Worm (Caenorhabditis elegans) whole organism, midembryonic: ENCODE measurements around the gene dnj-9.
A peak's percentile ranks its signal among the peaks of the same experiment; 100 is the strongest.
"Not testable (repeated sequence)": the region's sequence is repeated elsewhere in the genome, so short reads cannot be mapped to it uniquely, and the experiment has no call there.

ENCODE experiments used
- T22C8.4 ChIP-seq: fragments of 200-800 bp; sonication (Bioruptor generic); IDR thresholded peaks from 2 replicates; pipeline ENCODE4 v1.3.6; 2022; ENCODE audit warnings: missing genetic modification characterization, missing compliant biosample characterization
- cog-1 ChIP-seq: sonication (generic microtip); optimal IDR thresholded peaks from 2 replicates; lab custom pipeline; 2016; ENCODE audit warnings: missing genetic modification characterization, missing compliant biosample characterization
- flt-1 ChIP-seq: fragments of 200-800 bp; sonication (Bioruptor generic); IDR thresholded peaks from 2 replicates; pipeline ENCODE4 v1.3.6; 2022; ENCODE audit warnings: missing genetic modification characterization, missing compliant biosample characterization
- klf-2 ChIP-seq: fragments of 200-800 bp; sonication (Bioruptor generic); conservative IDR thresholded peaks from 2 replicates; pipeline ENCODE4 v1.3.6; 2022; ENCODE audit warnings: missing genetic modification reagents, missing genetic modification characterization, missing compliant biosample characterization
- med-1 ChIP-seq: sonication (generic microtip); optimal IDR thresholded peaks from 2 replicates; lab custom pipeline; 2017; ENCODE audit warnings: missing genetic modification characterization, mild to moderate bottlenecking, missing compliant biosample characterization, antibody characterized with exemption, missing genetic modification reagents; ENCODE audit not compliant: insufficient read depth
- ref-1 ChIP-seq: fragments of 200-800 bp; sonication (Bioruptor generic); conservative IDR thresholded peaks from 2 replicates; pipeline ENCODE4 v1.3.6; 2022; ENCODE audit warnings: missing genetic modification reagents, missing genetic modification characterization, missing compliant biosample characterization
- tab-1 ChIP-seq: fragments of 200-800 bp; sonication (Bioruptor generic); IDR thresholded peaks from 2 replicates; pipeline ENCODE4 v1.3.6; 2022; ENCODE audit warnings: missing genetic modification characterization, missing compliant biosample characterization
- ztf-23 ChIP-seq: fragments of 200-800 bp; sonication (Bioruptor generic); IDR thresholded peaks from 2 replicates; pipeline ENCODE4 v1.3.6; 2022; ENCODE audit warnings: missing genetic modification reagents, missing genetic modification characterization, missing compliant biosample characterization
- ztf-29 ChIP-seq: fragments of 200-800 bp; sonication (Bioruptor generic); IDR thresholded peaks from 2 replicates; pipeline ENCODE4 v1.3.6; 2022; ENCODE audit warnings: missing genetic modification reagents, missing genetic modification characterization, missing compliant biosample characterization

The dnj-9 gene

DNA sequence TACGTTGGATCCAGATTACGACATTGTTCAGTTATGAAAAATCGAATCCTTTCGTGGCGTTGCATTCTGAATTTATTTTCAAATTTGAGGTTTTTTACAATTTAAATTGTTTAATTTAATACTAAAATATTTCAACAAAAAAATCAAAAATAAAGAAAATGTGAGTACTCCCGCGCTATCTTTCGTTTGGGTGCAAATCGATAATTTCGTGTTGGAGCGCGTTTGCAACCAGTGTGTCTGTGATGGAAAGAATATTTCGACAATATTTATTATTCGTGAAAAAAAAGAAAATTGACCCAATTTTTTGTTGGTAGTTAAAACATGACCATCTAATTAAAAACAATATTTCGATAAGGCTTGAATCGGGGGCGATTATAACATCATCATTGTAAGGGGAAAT is 50.2 kb downstream of the dnj-9 start, which contains the start of gene R05F9.9:
TSS of gene R05F9.9 (minus strand) at position 66 of the 400 bp plus-strand sequence.
- TF ChIP-seq cog-1 (tag; lab: Kevin White, UChicago) (no peak), T22C8.4 (peak; percentile 80), tab-1 (no peak), klf-2 (no peak)

DNA sequence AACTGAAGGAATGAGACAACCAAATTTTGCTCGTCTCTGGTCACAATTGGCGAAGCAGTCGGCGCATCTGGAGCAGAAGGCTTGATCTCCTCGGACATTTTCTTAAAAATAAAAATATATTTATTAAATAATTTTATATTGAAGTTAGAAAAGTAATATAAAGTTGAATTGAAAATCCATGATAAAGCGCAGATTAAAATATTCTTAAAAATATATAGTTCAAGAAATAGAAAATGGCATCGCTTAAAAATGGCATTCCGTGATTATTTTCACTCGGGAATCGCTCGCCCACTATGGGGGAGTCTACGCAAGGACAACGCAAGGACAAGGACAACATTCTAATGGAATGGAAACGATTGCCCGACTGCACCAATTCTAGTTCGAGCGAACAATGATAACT is 51.8 kb downstream of the dnj-9 start, which contains the start of gene sgt-1:
TSS of gene sgt-1 (minus strand) at position 101 of the 400 bp plus-strand sequence.
- not testable (repeated sequence) for TF ChIP-seq klf-2; ztf-29; ztf-23 (GFP tag; lab: Robert Waterston, UW)

DNA sequence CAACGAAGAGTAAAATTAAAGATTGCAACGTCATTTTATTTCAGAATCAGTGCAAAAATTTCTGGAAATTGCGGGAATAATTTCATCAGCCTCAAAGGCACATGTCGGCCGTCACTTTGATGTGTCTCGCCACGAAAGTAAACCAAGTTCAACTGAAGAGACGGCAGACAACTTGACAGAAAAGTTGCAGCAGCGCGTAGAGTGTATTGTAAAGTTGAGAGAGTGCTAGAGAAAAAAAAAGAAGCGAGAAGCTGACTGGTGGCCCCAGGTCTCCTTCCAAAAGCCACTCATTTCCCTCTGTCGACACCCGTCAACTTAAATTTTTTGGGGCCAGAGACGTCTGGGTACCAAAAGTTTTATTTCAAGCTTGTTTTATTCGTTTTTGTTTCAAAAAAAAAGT is 52.4 kb downstream of the dnj-9 start:
- TF ChIP-seq flt-1 (GFP tag; lab: Robert Waterston, UW) (0 out of 2 replicates have a peak, but pooled peaks have one; percentile 7), ztf-23 (GFP tag; lab: Robert Waterston, UW) (no peak), ztf-29 (peak; percentile 57; the same call in 1 of the 2 replicates), T22C8.4 (no peak), ref-1 (GFP tag; lab: Robert Waterston, UW) (no peak), tab-1 (no peak), klf-2 (no peak), cog-1 (tag; lab: Kevin White, UChicago) (no peak)

DNA sequence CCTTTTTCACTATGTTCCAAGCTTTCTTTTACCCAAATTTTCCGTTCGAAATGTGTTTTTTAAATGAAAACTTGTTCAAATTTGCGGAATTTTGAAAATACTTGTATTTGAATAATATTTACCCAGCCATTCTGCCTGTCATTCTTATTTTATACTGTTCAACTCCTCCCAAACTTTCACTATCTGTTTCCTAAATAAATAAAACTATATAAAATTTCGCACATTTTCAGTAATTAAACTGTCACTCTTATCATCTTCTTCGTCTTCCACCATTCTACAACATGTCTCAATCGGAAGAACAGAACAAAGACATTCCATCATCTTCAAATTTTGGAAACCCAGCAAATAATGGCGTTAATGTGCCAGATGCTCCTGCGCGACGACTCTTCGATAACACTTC is 52.9 kb downstream of the dnj-9 start, which contains the start of gene btbd-10:
TSS of gene btbd-10 (plus strand) at position 231 of the 400 bp plus-strand sequence.
- TF ChIP-seq ztf-23 (GFP tag; lab: Robert Waterston, UW), result no peak
- no peak for TF ChIP-seq cog-1 (tag; lab: Kevin White, UChicago)
- no peak for TF ChIP-seq T22C8.4
- no peak for TF ChIP-seq ref-1 (GFP tag; lab: Robert Waterston, UW)
- no peak for TF ChIP-seq med-1 (GFP tag; lab: Kevin White, UChicago)
- TF ChIP-seq flt-1 (GFP tag; lab: Robert Waterston, UW), result no peak
- TF ChIP-seq ztf-29, result no peak

DNA sequence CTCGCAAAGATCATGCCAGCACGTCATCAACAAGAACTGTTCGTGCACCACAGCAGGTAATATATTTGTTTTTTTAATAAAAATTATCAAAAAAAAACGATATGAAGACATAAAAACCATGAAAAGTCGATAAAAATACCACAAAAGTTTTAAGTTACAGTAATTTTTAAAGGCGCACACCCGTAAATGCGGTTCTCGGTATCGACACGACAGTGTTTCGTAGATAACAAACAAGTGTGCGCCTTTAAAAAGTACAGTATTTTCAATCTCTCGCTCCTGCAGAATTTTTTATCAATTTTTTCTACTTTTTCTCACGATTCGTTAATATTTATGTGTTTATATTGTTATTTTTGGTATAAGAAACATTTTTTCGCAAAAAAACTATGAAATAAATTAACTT is 53.5 kb downstream of the dnj-9 start:
- TF ChIP-seq ztf-23 (GFP tag; lab: Robert Waterston, UW), result no peak
- TF ChIP-seq ztf-29, result no peak
- TF ChIP-seq ref-1 (GFP tag; lab: Robert Waterston, UW), result no peak
- no peak for TF ChIP-seq tab-1
- TF ChIP-seq klf-2, result no peak
- no peak for TF ChIP-seq med-1 (GFP tag; lab: Kevin White, UChicago)
- TF ChIP-seq flt-1 (GFP tag; lab: Robert Waterston, UW), result no peak
- no peak for TF ChIP-seq T22C8.4
- no peak for TF ChIP-seq cog-1 (tag; lab: Kevin White, UChicago)

DNA sequence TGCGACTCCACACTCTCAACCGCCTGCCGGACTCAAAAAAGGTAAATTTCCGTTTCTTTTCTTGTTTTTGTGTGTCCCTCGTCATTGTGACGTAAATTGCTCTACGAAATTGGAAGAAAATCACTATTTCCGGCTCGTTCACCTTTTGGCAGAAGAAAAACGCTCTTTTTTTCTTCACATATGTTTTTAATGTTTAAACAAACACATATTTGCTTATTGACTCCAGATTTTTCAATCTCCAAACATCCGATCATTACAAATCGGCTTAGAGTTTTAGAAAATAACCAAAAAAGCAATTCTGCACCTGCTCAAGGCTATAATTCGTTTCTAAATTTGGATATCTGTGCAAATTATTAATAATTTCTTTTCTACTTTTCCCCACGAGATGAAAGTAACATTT is 54.0 kb downstream of the dnj-9 start:
- TF ChIP-seq tab-1 (no peak), T22C8.4 (no peak), klf-2 (no peak), med-1 (GFP tag; lab: Kevin White, UChicago) (no peak), ztf-29 (no peak), ztf-23 (GFP tag; lab: Robert Waterston, UW) (no peak)
